Worm (Caenorhabditis elegans) whole organism, L1 larva: ENCODE results near the gene acs-10.

Source experiments
- C34B4.2 ChIP-seq: sonication (generic microtip); optimal IDR thresholded peaks from 2 replicates; lab custom pipeline; 2017; ENCODE audit warnings: mild to moderate bottlenecking, missing genetic modification characterization, missing compliant biosample characterization
- ceh-63 ChIP-seq: fragments of 200-800 bp; sonication (Bioruptor generic); optimal IDR thresholded peaks from 2 replicates; lab custom pipeline; 2018; ENCODE audit warnings: mild to moderate bottlenecking, missing genetic modification characterization, missing compliant biosample characterization
- ceh-8 ChIP-seq: fragments of 200-800 bp; sonication (Bioruptor generic); optimal IDR thresholded peaks from 2 replicates; lab custom pipeline; 2018; ENCODE audit warnings: mild to moderate bottlenecking, missing genetic modification characterization, moderate library complexity, missing compliant biosample characterization
- efl-1 ChIP-seq, 4 experiments: fragments of 150-350 bp; optimal IDR thresholded peaks in 3 of 4; peaks in 1 of 4; 1 replicate in 1 of 4; 2 replicates in 3 of 4; lab custom pipeline; 2014; ENCODE audit warnings: missing biosample characterization in 2 of 4, missing genetic modification characterization in 2 of 4, missing genetic modification reagents in 2 of 4
- elt-3 ChIP-seq, 6 experiments: fragments of 150-350 bp in 1 of 6; sonication (generic microtip); optimal IDR thresholded peaks; 2 replicates each; lab custom pipeline; 2017 to 2018; ENCODE audit warnings: missing biosample characterization in 6 of 6, missing genetic modification characterization in 6 of 6, inconsistent platforms in 1 of 6
- lin-14 ChIP-seq: fragments of 200-800 bp; sonication (Bioruptor generic); optimal IDR thresholded peaks from 2 replicates; lab custom pipeline; 2018; ENCODE audit warnings: mild to moderate bottlenecking, missing genetic modification characterization, moderate library complexity, missing compliant biosample characterization
- mab-9 ChIP-seq: fragments of 200-800 bp; sonication (Bioruptor generic); IDR thresholded peaks from 2 replicates; pipeline ENCODE4 v1.3.6; 2022; ENCODE audit warnings: missing genetic modification reagents, missing genetic modification characterization, missing compliant biosample characterization
- nhr-20 ChIP-seq: sonication (generic microtip); optimal IDR thresholded peaks from 2 replicates; lab custom pipeline; 2016; ENCODE audit warnings: mild to moderate bottlenecking, missing genetic modification characterization, missing compliant biosample characterization
- nhr-71 ChIP-seq: sonication (generic microtip); optimal IDR thresholded peaks from 2 replicates; lab custom pipeline; 2016; ENCODE audit warnings: mild to moderate bottlenecking, missing genetic modification characterization, moderate library complexity, missing compliant biosample characterization
- nhr-90 ChIP-seq: sonication (generic microtip); optimal IDR thresholded peaks from 2 replicates; lab custom pipeline; 2016; ENCODE audit warnings: mild to moderate bottlenecking, missing genetic modification characterization, missing compliant biosample characterization; ENCODE audit not compliant: poor library complexity
- rnt-1 ChIP-seq: sonication (generic microtip); optimal IDR thresholded peaks from 2 replicates; lab custom pipeline; 2016; ENCODE audit warnings: mild to moderate bottlenecking, missing genetic modification characterization, moderate library complexity, missing compliant biosample characterization
- snu-23 ChIP-seq: sonication (generic microtip); optimal IDR thresholded peaks from 2 replicates; lab custom pipeline; 2016; ENCODE audit warnings: missing genetic modification characterization, missing compliant biosample characterization
- zag-1 ChIP-seq: fragments of 150-350 bp; optimal IDR thresholded peaks from 2 replicates; lab custom pipeline; 2014; ENCODE audit warnings: missing biosample characterization, missing genetic modification characterization
- ztf-4 ChIP-seq: fragments of 150-350 bp; optimal IDR thresholded peaks from 2 replicates; lab custom pipeline; 2014; ENCODE audit warnings: missing biosample characterization, missing genetic modification characterization

Gene acs-10

DNA sequence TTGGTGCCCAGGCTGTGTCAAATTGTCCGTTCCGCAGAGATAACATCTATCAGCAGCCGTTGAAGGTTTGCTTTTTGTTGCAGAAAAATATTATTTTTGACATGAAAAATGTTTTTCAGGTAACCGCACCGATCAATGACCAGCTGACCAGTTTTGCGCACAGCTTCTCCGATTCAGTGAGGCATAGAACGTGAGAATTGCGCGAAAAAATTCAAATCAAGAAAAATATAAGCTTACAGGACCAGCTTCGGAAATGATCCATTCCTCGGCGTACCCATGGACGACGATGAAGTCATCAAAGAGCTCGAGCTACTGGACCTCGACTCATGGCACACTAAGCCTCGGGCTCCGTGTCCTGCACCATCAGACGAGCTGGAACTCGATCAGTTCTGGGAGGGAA is 48.2 kb downstream of the acs-10 start:
- TF ChIP-seq efl-1 (optimal IDR thresholded peaks at IDR 0.05; lab: Kevin White, UChicago) = no peak
- peak in 1 of 2 experiments; percentile 90 for TF ChIP-seq efl-1 (GFP tag; optimal IDR thresholded peaks at IDR 0.05 in 1 of 2; lab: Kevin White, UChicago)
- TF ChIP-seq rnt-1 (tag; lab: Kevin White, UChicago) = no peak
- TF ChIP-seq mab-9 (GFP tag; lab: Robert Waterston, UW) = 0 out of 2 replicates have a peak, but pooled peaks have one; percentile 6

- TF ChIP-seq ceh-8 (no peak), C34B4.2 (tag; lab: Kevin White, UChicago) (no peak), nhr-90 (peak; percentile 18), elt-3 (tag; optimal IDR thresholded peaks at IDR 0.05; lab: Kevin White, UChicago) (peak in 1 of 6 experiments; percentile 0), lin-14 (GFP tag; lab: Kevin White, UChicago) (peak; percentile 41), ztf-4 (tag; lab: Kevin White, UChicago) (peak; percentile 24), snu-23 (GFP tag; lab: Kevin White, UChicago) (peak; percentile 35), nhr-20 (tag; lab: Kevin White, UChicago) (peak; percentile 12), ceh-63 (GFP tag; lab: Kevin White, UChicago) (no peak), nhr-71 (tag; lab: Kevin White, UChicago) (peak; percentile 47), rnt-1 (tag; lab: Kevin White, UChicago) (peak; percentile 19), zag-1 (tag; lab: Kevin White, UChicago) (no peak)
- TF ChIP-seq, all 84 proteins: peak for 8
These were observed 51.4 kb downstream of the acs-10 start for ce11 chrV:14197651-14198050.
